Fruit fly (Drosophila melanogaster): ENCODE results near the gene Alg10.

dm6 chr3L:11213643-11214042 lies 48.9 kb downstream of the Alg10 start:
- TF ChIP-seq CG33017 (tag; optimal IDR thresholded peaks at IDR 0.05) (no peak), cic (GFP tag; optimal IDR thresholded peaks at IDR 0.05) (peak; percentile 68)
